Worm (Caenorhabditis elegans) whole organism, late embryonic: ENCODE results near the gene R13D7.2.

ENCODE experiments used
- C08G9.2 ChIP-seq: sonication (generic microtip); optimal IDR thresholded peaks from 2 replicates; lab custom pipeline; 2016; ENCODE audit warnings: mild to moderate bottlenecking, missing genetic modification characterization, moderate library complexity, missing compliant biosample characterization
- C38D4.7 ChIP-seq: fragments of 200-800 bp; sonication (Bioruptor generic); optimal IDR thresholded peaks from 2 replicates; lab custom pipeline; 2018; ENCODE audit warnings: mild to moderate bottlenecking, missing genetic modification characterization, moderate library complexity, missing compliant biosample characterization
- T23F11.4 ChIP-seq: fragments of 200-800 bp; sonication (Bioruptor generic); optimal IDR thresholded peaks from 2 replicates; lab custom pipeline; 2018; ENCODE audit warnings: mild to moderate bottlenecking, missing genetic modification characterization, missing compliant biosample characterization
- ama-1 ChIP-seq: fragments of 150-350 bp; optimal IDR thresholded peaks from 2 replicates; lab custom pipeline; 2014
- ceh-22 ChIP-seq: sonication (generic microtip); optimal IDR thresholded peaks from 2 replicates; lab custom pipeline; 2017; ENCODE audit warnings: missing biosample characterization, missing genetic modification characterization
- ceh-24 ChIP-seq: sonication (generic microtip); optimal IDR thresholded peaks from 2 replicates; lab custom pipeline; 2016; ENCODE audit warnings: mild to moderate bottlenecking, missing genetic modification characterization, missing compliant biosample characterization
- dve-1 ChIP-seq: sonication (generic microtip); optimal IDR thresholded peaks from 2 replicates; lab custom pipeline; 2017; ENCODE audit warnings: antibody characterized with exemption, mild to moderate bottlenecking, missing genetic modification characterization, missing compliant biosample characterization
- elt-4 ChIP-seq: sonication (generic microtip); optimal IDR thresholded peaks from 2 replicates; lab custom pipeline; 2016; ENCODE audit warnings: missing genetic modification characterization, missing compliant biosample characterization
- eyg-1 ChIP-seq: sonication (generic microtip); optimal IDR thresholded peaks from 2 replicates; lab custom pipeline; 2016; ENCODE audit warnings: missing genotype, missing genetic modification characterization, missing compliant biosample characterization
- lim-6 ChIP-seq: sonication (generic microtip); optimal IDR thresholded peaks from 2 replicates; lab custom pipeline; 2016; ENCODE audit warnings: missing genetic modification characterization, missing compliant biosample characterization
- mec-3 ChIP-seq: sonication (generic microtip); optimal IDR thresholded peaks from 2 replicates; lab custom pipeline; 2016; ENCODE audit warnings: borderline replicate concordance, missing genetic modification characterization, missing compliant biosample characterization
- nfya-1 ChIP-seq: sonication (generic microtip); optimal IDR thresholded peaks from 2 replicates; lab custom pipeline; 2017; ENCODE audit warnings: missing genetic modification characterization, mild to moderate bottlenecking, missing compliant biosample characterization, antibody characterized with exemption, moderate library complexity
- nhr-11 ChIP-seq: fragments of 150-350 bp; optimal IDR thresholded peaks from 2 replicates; lab custom pipeline; 2014; ENCODE audit warnings: missing biosample characterization, missing genetic modification characterization
- pax-1 ChIP-seq: fragments of 150-350 bp; optimal IDR thresholded peaks from 2 replicates; lab custom pipeline; 2014; ENCODE audit warnings: missing biosample characterization, missing genetic modification characterization
- ref-2 ChIP-seq: sonication (generic microtip); optimal IDR thresholded peaks from 2 replicates; lab custom pipeline; 2016; ENCODE audit warnings: missing genetic modification characterization, missing compliant biosample characterization
- sox-2 ChIP-seq: fragments of 200-800 bp; sonication (Bioruptor generic); IDR thresholded peaks from 2 replicates; pipeline ENCODE4 v1.3.6; 2022; ENCODE audit warnings: missing genetic modification reagents, missing genetic modification characterization, missing compliant biosample characterization
- sox-4 ChIP-seq: sonication (generic microtip); optimal IDR thresholded peaks from 2 replicates; lab custom pipeline; 2017; ENCODE audit warnings: mild to moderate bottlenecking, missing genetic modification characterization, inconsistent platforms, missing compliant biosample characterization
- ttx-3 ChIP-seq: sonication (generic microtip); optimal IDR thresholded peaks from 2 replicates; lab custom pipeline; 2016; ENCODE audit warnings: missing genetic modification reagents, missing genetic modification characterization, missing compliant biosample characterization

Gene R13D7.2

ce11 chrV:7449303-7449827 lies 39.7 kb downstream of the R13D7.2 start, which contains the start of gene try-12:
Gene try-12 (plus strand): TSS chrV:7449353.
- TF ChIP-seq ref-2 (tag; lab: Kevin White, UChicago) (no peak), mec-3 (tag; lab: Kevin White, UChicago) (no peak)

- TF ChIP-seq C38D4.7 (GFP tag; lab: Kevin White, UChicago) (no peak), T23F11.4 (GFP tag; lab: Kevin White, UChicago) (no peak)
- TF ChIP-seq, all 69 proteins: peak for 0
Measured at ce11 chrV:7451421-7451820, 41.7 kb downstream of the R13D7.2 start, which contains the start of gene try-11. Gene try-11 (plus strand): TSS chrV:7451721.

- TF ChIP-seq ttx-3 (tag; lab: Kevin White, UChicago), result no peak
- no peak for TF ChIP-seq C08G9.2 (tag; lab: Kevin White, UChicago)
Measured at ce11 chrV:7454236-7454635, 44.5 kb downstream of the R13D7.2 start, which contains the start of gene try-8. Gene try-8 (minus strand): TSS chrV:7454336.

- TF ChIP-seq ceh-24 (tag; lab: Kevin White, UChicago) (no peak), lim-6 (tag; lab: Kevin White, UChicago) (no peak), elt-4 (tag; lab: Kevin White, UChicago) (no peak), C38D4.7 (GFP tag; lab: Kevin White, UChicago) (no peak), ref-2 (tag; lab: Kevin White, UChicago) (no peak), sox-2 (GFP tag; lab: Robert Waterston, UW) (no peak), pax-1 (tag; lab: Kevin White, UChicago) (no peak), ama-1 (lab: Kevin White, UChicago) (no peak), nhr-11 (tag; lab: Kevin White, UChicago) (no peak), sox-4 (no peak), dve-1 (tag; lab: Kevin White, UChicago) (no peak), ceh-22 (tag; lab: Kevin White, UChicago) (no peak), nfya-1 (no peak), eyg-1 (no peak)
- TF ChIP-seq, all 69 proteins: peak for 0
Measured at ce11 chrV:7455008-7455407, 45.3 kb downstream of the R13D7.2 start, which contains the start of gene F25E5.2. Gene F25E5.2 (plus strand): TSS chrV:7455308.
